Fruit fly (Drosophila melanogaster) whole organism, embryonic: ENCODE measurements around the gene Fdh.

Source experiments
- Abd-B ChIP-seq: fragments of 200-800 bp; sonication (Bioruptor generic); optimal IDR thresholded peaks from 2 replicates; lab custom pipeline; 2018; ENCODE audit warnings: missing biosample characterization, mild to moderate bottlenecking, missing genetic modification characterization, moderate library complexity
- CG15479 ChIP-seq: fragments of 200-800 bp; sonication (Bioruptor generic); optimal IDR thresholded peaks from 3 replicates; lab custom pipeline; 2019; ENCODE audit warnings: missing biosample characterization, mild to moderate bottlenecking, missing genetic modification characterization, moderate library complexity
- CG18764 ChIP-seq: fragments of 200-800 bp; sonication (Bioruptor generic); optimal IDR thresholded peaks from 3 replicates; lab custom pipeline; 2016; ENCODE audit warnings: missing biosample characterization, missing genetic modification characterization
- CG6683 ChIP-seq: fragments of 200-800 bp; sonication (Bioruptor generic); optimal IDR thresholded peaks from 2 replicates; lab custom pipeline; 2017; ENCODE audit warnings: missing biosample characterization, mild to moderate bottlenecking, missing genetic modification characterization, missing genetic modification reagents
- CG6813 ChIP-seq: fragments of 200-800 bp; sonication (Bioruptor generic); optimal IDR thresholded peaks from 2 replicates; lab custom pipeline; 2017; ENCODE audit warnings: missing biosample characterization, missing genetic modification characterization, mild to moderate bottlenecking, moderate library complexity, missing genetic modification reagents
- CG8478 ChIP-seq: fragments of >200 bp; optimal IDR thresholded peaks from 2 replicates; lab custom pipeline; 2018
- Max ChIP-seq: fragments of 200-800 bp; sonication (Bioruptor generic); optimal IDR thresholded peaks from 2 replicates; lab custom pipeline; 2016; ENCODE audit warnings: missing biosample characterization, mild to moderate bottlenecking, missing genetic modification characterization
- NC2β ChIP-seq: fragments of 200-800 bp; sonication (Bioruptor generic); optimal IDR thresholded peaks from 2 replicates; lab custom pipeline; 2016; ENCODE audit warnings: missing biosample characterization, missing genetic modification characterization
- Oli ChIP-seq: fragments of 200-800 bp; sonication (Bioruptor generic); optimal IDR thresholded peaks from 2 replicates; lab custom pipeline; 2018; ENCODE audit warnings: missing biosample characterization, mild to moderate bottlenecking, missing genetic modification characterization, moderate library complexity
- ems ChIP-seq: fragments of 200-800 bp; sonication (Bioruptor generic); optimal IDR thresholded peaks from 3 replicates; lab custom pipeline; 2016; ENCODE audit warnings: missing biosample characterization, missing genetic modification characterization
- gcm ChIP-seq: fragments of 200-800 bp; sonication (Bioruptor generic); optimal IDR thresholded peaks from 2 replicates; lab custom pipeline; 2019; ENCODE audit warnings: missing biosample characterization, mild to moderate bottlenecking, missing genetic modification characterization, moderate library complexity
- tll ChIP-seq, 2 experiments: fragments of 200-800 bp in 1 of 2; fragments of >200 bp in 1 of 2; sonication (Bioruptor generic) in 1 of 2; optimal IDR thresholded peaks; 2 replicates each; lab custom pipeline; 2017 to 2019; ENCODE audit warnings: missing biosample characterization in 2 of 2, missing genetic modification characterization in 2 of 2, mild to moderate bottlenecking in 1 of 2, moderate library complexity in 1 of 2
- usp ChIP-seq: fragments of >200 bp; optimal IDR thresholded peaks from 2 replicates; lab custom pipeline; 2017; ENCODE audit warnings: missing biosample characterization, missing genetic modification characterization
- vvl ChIP-seq: fragments of 200-800 bp; sonication (Bioruptor generic); IDR thresholded peaks from 2 replicates; pipeline ENCODE4 v1.3.6; 2022; ENCODE audit warnings: missing biosample characterization, missing genetic modification characterization

- TF ChIP-seq ems (GFP tag; lab: Kevin White, UChicago): no peak
- TF ChIP-seq NC2β (GFP tag; lab: Kevin White, UChicago): no peak
- TF ChIP-seq CG18764: no peak
- no peak for TF ChIP-seq CG6813 (GFP tag; lab: Kevin White, UChicago)
- no peak for TF ChIP-seq gcm (GFP tag; lab: Kevin White, UChicago)
- TF ChIP-seq Oli (tag; lab: Kevin White, UChicago): no peak
- no peak for TF ChIP-seq usp (GFP tag; lab: Kevin White, UChicago)
- TF ChIP-seq Max (GFP tag; lab: Kevin White, UChicago): no peak
- TF ChIP-seq vvl (GFP tag; lab: Robert Waterston, UW): no peak
- TF ChIP-seq CG8478 (lab: Kevin White, UChicago): no peak
- TF ChIP-seq CG6683 (GFP tag; lab: Kevin White, UChicago): no peak
- no peak for TF ChIP-seq tll (GFP tag; optimal IDR thresholded peaks at IDR 0.05; lab: Kevin White, UChicago)
- no peak for TF ChIP-seq Abd-B (GFP tag; lab: Kevin White, UChicago)
- TF ChIP-seq CG15479 (GFP tag; lab: Kevin White, UChicago): no peak
Observed at dm6 chr3R:10859713-10860112, 12.5 kb downstream of the Fdh start, which contains the start of gene CG14694.
